Fruit fly (Drosophila melanogaster) whole organism, embryonic: ENCODE measurements around the gene ball.

Experiments used
- Ada2b ChIP-seq: fragments of 200-800 bp; sonication (Bioruptor generic); IDR thresholded peaks from 2 replicates; pipeline ENCODE4 v1.3.6; 2022; ENCODE audit warnings: missing biosample characterization, missing genetic modification characterization
- B-H1 ChIP-seq: fragments of 200-800 bp; sonication (Bioruptor generic); IDR thresholded peaks from 3 replicates; pipeline ENCODE4 v1.3.6; 2022; ENCODE audit warnings: missing biosample characterization, missing genetic modification characterization
- CG1233 ChIP-seq: fragments of 200-800 bp; sonication (Bioruptor generic); optimal IDR thresholded peaks from 4 replicates; lab custom pipeline; 2018; ENCODE audit warnings: missing biosample characterization, mild to moderate bottlenecking, missing genetic modification characterization
- CG12942 ChIP-seq: fragments of 200-800 bp; sonication (Bioruptor generic); optimal IDR thresholded peaks from 3 replicates; lab custom pipeline; 2016; ENCODE audit warnings: missing biosample characterization, missing genetic modification characterization
- CG13424 ChIP-seq: fragments of 200-800 bp; sonication (Bioruptor generic); optimal IDR thresholded peaks from 2 replicates; lab custom pipeline; 2019; ENCODE audit warnings: missing biosample characterization, mild to moderate bottlenecking, missing genetic modification characterization, moderate library complexity
- CG13775 ChIP-seq: fragments of 200-800 bp; sonication (Bioruptor generic); optimal IDR thresholded peaks from 3 replicates; lab custom pipeline; 2017; ENCODE audit warnings: missing biosample characterization, mild to moderate bottlenecking, missing genetic modification characterization
- CG15269 ChIP-seq: fragments of 200-800 bp; sonication (Bioruptor generic); optimal IDR thresholded peaks from 2 replicates; lab custom pipeline; 2018; ENCODE audit warnings: missing biosample characterization, mild to moderate bottlenecking, missing genetic modification characterization, moderate library complexity
- CG15514 ChIP-seq: fragments of 200-800 bp; sonication (Bioruptor generic); optimal IDR thresholded peaks from 3 replicates; lab custom pipeline; 2017; ENCODE audit warnings: missing biosample characterization, missing genetic modification characterization, mild to moderate bottlenecking, moderate library complexity, missing genetic modification reagents
- CG17385 ChIP-seq: fragments of 200-800 bp; sonication (Bioruptor generic); optimal IDR thresholded peaks from 3 replicates; lab custom pipeline; 2018; ENCODE audit warnings: missing biosample characterization, mild to moderate bottlenecking, missing genetic modification characterization
- CG2712 ChIP-seq: fragments of 200-800 bp; optimal IDR thresholded peaks from 3 replicates; lab custom pipeline; 2019; ENCODE audit warnings: missing biosample characterization, mild to moderate bottlenecking, missing genetic modification characterization, moderate library complexity
- CG31365 ChIP-seq: fragments of 200-800 bp; sonication (Bioruptor generic); optimal IDR thresholded peaks from 2 replicates; lab custom pipeline; 2018; ENCODE audit warnings: missing biosample characterization, mild to moderate bottlenecking, missing genetic modification characterization
- CG34376 ChIP-seq: fragments of 200-800 bp; sonication (Bioruptor generic); optimal IDR thresholded peaks from 2 replicates; lab custom pipeline; 2018; ENCODE audit warnings: missing biosample characterization, mild to moderate bottlenecking, missing genetic modification characterization
- CG3838 ChIP-seq: fragments of 200-800 bp; sonication (Bioruptor generic); optimal IDR thresholded peaks from 3 replicates; lab custom pipeline; 2016; ENCODE audit warnings: missing biosample characterization, missing genetic modification characterization
- CG43689 ChIP-seq: fragments of 200-800 bp; sonication (Bioruptor generic); IDR thresholded peaks from 2 replicates; pipeline ENCODE4 v1.3.6; 2022; ENCODE audit warnings: missing biosample characterization, missing genetic modification characterization
- CG7839 ChIP-seq: fragments of 200-800 bp; sonication (Bioruptor generic); optimal IDR thresholded peaks from 3 replicates; lab custom pipeline; 2018; ENCODE audit warnings: missing biosample characterization, mild to moderate bottlenecking, missing genetic modification characterization, moderate library complexity
- CG8359 ChIP-seq: fragments of 200-800 bp; sonication (Bioruptor generic); optimal IDR thresholded peaks from 2 replicates; lab custom pipeline; 2017; ENCODE audit warnings: missing biosample characterization, mild to moderate bottlenecking, missing genetic modification characterization, borderline replicate concordance
- Dbx ChIP-seq: fragments of 200-800 bp; sonication (Bioruptor generic); IDR thresholded peaks from 3 replicates; pipeline ENCODE4 v1.3.6; 2022; ENCODE audit warnings: missing biosample characterization, missing genetic modification characterization
- Deaf1 ChIP-seq: fragments of 200-800 bp; optimal IDR thresholded peaks from 3 replicates; lab custom pipeline; 2019; ENCODE audit warnings: missing biosample characterization, mild to moderate bottlenecking, missing genetic modification characterization, moderate library complexity
- Doc2 ChIP-seq: fragments of 200-800 bp; sonication (Bioruptor generic); IDR thresholded peaks from 2 replicates; pipeline ENCODE4 v1.3.6; 2022; ENCODE audit warnings: missing biosample characterization, missing genetic modification characterization
- Dp ChIP-seq: fragments of 200-800 bp; sonication (Bioruptor generic); optimal IDR thresholded peaks from 2 replicates; lab custom pipeline; 2018; ENCODE audit warnings: missing biosample characterization, mild to moderate bottlenecking, missing genetic modification characterization, moderate library complexity
- Ets65A ChIP-seq: fragments of 200-800 bp; sonication (Bioruptor generic); peaks from one replicate; lab custom pipeline; 2016; ENCODE audit warnings: missing biosample characterization, missing genetic modification characterization
- Kr ChIP-seq: fragments of 200-800 bp; sonication (Bioruptor generic); optimal IDR thresholded peaks from 2 replicates; lab custom pipeline; 2017; ENCODE audit warnings: missing biosample characterization, mild to moderate bottlenecking, missing genetic modification characterization
- Lhr ChIP-seq: fragments of 200-800 bp; sonication (Bioruptor generic); optimal IDR thresholded peaks from 3 replicates; lab custom pipeline; 2017; ENCODE audit warnings: mild to moderate bottlenecking, missing biosample characterization, missing genetic modification reagents, missing genetic modification characterization
- Meics ChIP-seq: fragments of 200-800 bp; sonication (Bioruptor generic); optimal IDR thresholded peaks from 2 replicates; lab custom pipeline; 2017; ENCODE audit warnings: missing biosample characterization, mild to moderate bottlenecking, missing genetic modification characterization
- Neu2 ChIP-seq: fragments of 200-800 bp; sonication (Bioruptor generic); optimal IDR thresholded peaks from 3 replicates; lab custom pipeline; 2016; ENCODE audit warnings: missing biosample characterization, missing genetic modification characterization, borderline replicate concordance
- NfI ChIP-seq: fragments of 200-800 bp; sonication (Bioruptor generic); optimal IDR thresholded peaks from 3 replicates; lab custom pipeline; 2018; ENCODE audit warnings: missing biosample characterization, mild to moderate bottlenecking, missing genetic modification characterization, moderate library complexity
- Ptx1 ChIP-seq: fragments of 200-800 bp; sonication (Bioruptor generic); IDR thresholded peaks from 2 replicates; pipeline ENCODE4 v1.3.6; 2022; ENCODE audit warnings: missing biosample characterization, missing genetic modification characterization
- Ravus ChIP-seq: fragments of 200-800 bp; sonication (Bioruptor generic); IDR thresholded peaks from 2 replicates; pipeline ENCODE4 v1.3.6; 2022; ENCODE audit warnings: missing biosample characterization, missing genetic modification characterization
- Rx ChIP-seq: fragments of 200-800 bp; sonication (Bioruptor generic); IDR thresholded peaks from 2 replicates; pipeline ENCODE4 v1.3.6; 2022; ENCODE audit warnings: missing biosample characterization, missing genetic modification characterization
- Spps ChIP-seq: fragments of 200-800 bp; sonication (Bioruptor generic); optimal IDR thresholded peaks from 2 replicates; lab custom pipeline; 2018; ENCODE audit warnings: missing biosample characterization, mild to moderate bottlenecking, missing genetic modification characterization
- Ssrp ChIP-seq: fragments of 200-800 bp; sonication (Bioruptor generic); optimal IDR thresholded peaks from 2 replicates; lab custom pipeline; 2018; ENCODE audit warnings: missing biosample characterization, mild to moderate bottlenecking, missing genetic modification characterization, moderate library complexity
- ab ChIP-seq: fragments of 200-800 bp; sonication (Bioruptor generic); optimal IDR thresholded peaks from 2 replicates; lab custom pipeline; 2016; ENCODE audit warnings: missing biosample characterization, missing genetic modification characterization
- da ChIP-seq: fragments of 200-800 bp; sonication (Bioruptor generic); optimal IDR thresholded peaks from 2 replicates; lab custom pipeline; 2016; ENCODE audit warnings: missing biosample characterization, missing genetic modification characterization
- dati ChIP-seq: fragments of 200-800 bp; sonication (Bioruptor generic); IDR thresholded peaks from 2 replicates; pipeline ENCODE4 v1.3.6; 2022; ENCODE audit warnings: missing biosample characterization, missing genetic modification characterization
- dm ChIP-seq: fragments of 200-800 bp; sonication (Bioruptor generic); optimal IDR thresholded peaks from 3 replicates; lab custom pipeline; 2016; ENCODE audit warnings: missing biosample characterization, missing genetic modification characterization
- eyg ChIP-seq: fragments of 200-800 bp; sonication (Bioruptor generic); optimal IDR thresholded peaks from 3 replicates; lab custom pipeline; 2016; ENCODE audit warnings: missing biosample characterization, missing genetic modification characterization
- fd3F ChIP-seq: fragments of 200-800 bp; sonication (Bioruptor generic); optimal IDR thresholded peaks from 2 replicates; lab custom pipeline; 2018; ENCODE audit warnings: missing biosample characterization, mild to moderate bottlenecking, missing genetic modification characterization, moderate library complexity
- fd64A ChIP-seq: fragments of 200-800 bp; sonication (Bioruptor generic); optimal IDR thresholded peaks from 3 replicates; lab custom pipeline; 2018; ENCODE audit warnings: missing biosample characterization, mild to moderate bottlenecking, missing genetic modification characterization
- fu2 ChIP-seq: fragments of 200-800 bp; sonication (Bioruptor generic); optimal IDR thresholded peaks from 2 replicates; lab custom pipeline; 2016; ENCODE audit warnings: missing biosample characterization, missing genetic modification characterization
- gfzf ChIP-seq: fragments of 200-800 bp; sonication (Bioruptor generic); optimal IDR thresholded peaks from 2 replicates; lab custom pipeline; 2016; ENCODE audit warnings: missing biosample characterization, mild to moderate bottlenecking, missing genetic modification characterization, moderate library complexity
- ind ChIP-seq: fragments of 200-800 bp; sonication (Bioruptor generic); optimal IDR thresholded peaks from 3 replicates; lab custom pipeline; 2016; ENCODE audit warnings: missing biosample characterization, missing genetic modification characterization
- maf-S ChIP-seq: fragments of 200-800 bp; sonication (Bioruptor generic); optimal IDR thresholded peaks from 2 replicates; lab custom pipeline; 2016; ENCODE audit warnings: missing biosample characterization, missing genetic modification characterization
- odd ChIP-seq: fragments of 200-800 bp; sonication (Bioruptor generic); optimal IDR thresholded peaks from 2 replicates; lab custom pipeline; 2017; ENCODE audit warnings: missing biosample characterization, mild to moderate bottlenecking, missing genetic modification characterization
- peb ChIP-seq: fragments of 200-800 bp; sonication (Bioruptor generic); IDR thresholded peaks from 2 replicates; pipeline ENCODE4 v1.3.6; 2022; ENCODE audit warnings: missing biosample characterization, missing genetic modification characterization
- pnt ChIP-seq: fragments of 200-800 bp; sonication (Bioruptor generic); optimal IDR thresholded peaks from 3 replicates; lab custom pipeline; 2016; ENCODE audit warnings: missing biosample characterization, missing genetic modification characterization
- pros ChIP-seq: fragments of 200-800 bp; sonication (Bioruptor generic); optimal IDR thresholded peaks from 3 replicates; lab custom pipeline; 2019; ENCODE audit warnings: missing biosample characterization, mild to moderate bottlenecking, missing genetic modification characterization, moderate library complexity
- trh ChIP-seq: fragments of 200-800 bp; sonication (Bioruptor generic); optimal IDR thresholded peaks from 2 replicates; lab custom pipeline; 2016; ENCODE audit warnings: missing biosample characterization, missing genetic modification characterization

The ball gene

dm6 chr3R:26859228-26859627 lies 7.4 kb downstream of the ball start (continued):
- TF ChIP-seq Dbx (GFP tag; lab: Robert Waterston, UW) (peak; percentile 14; the same call in 1 of the 3 replicates), Ptx1 (GFP tag; lab: Robert Waterston, UW) (peak; percentile 53), Ets65A (GFP tag; lab: Kevin White, UChicago) (peak; percentile 87), Lhr (GFP tag; lab: Kevin White, UChicago) (no peak), CG2712 (tag; lab: Kevin White, UChicago) (peak; percentile 77), CG43689 (GFP tag; lab: Robert Waterston, UW) (no peak), Ravus (GFP tag; lab: Robert Waterston, UW) (peak; percentile 6; the same call in 1 of the 2 replicates), peb (GFP tag; lab: Robert Waterston, UW) (peak; percentile 28; the same call in 1 of the 2 replicates), da (no peak), CG34376 (GFP tag; lab: Kevin White, UChicago) (no peak), CG31365 (tag; lab: Kevin White, UChicago) (no peak), dati (no peak), Ssrp (tag; lab: Kevin White, UChicago) (no peak), CG15269 (peak; percentile 23), pnt (GFP tag; lab: Kevin White, UChicago) (peak; percentile 31), dm (GFP tag; lab: Kevin White, UChicago) (no peak), Dp (GFP tag; lab: Kevin White, UChicago) (no peak), NfI (GFP tag; lab: Kevin White, UChicago) (peak; percentile 3), Kr (GFP tag; lab: Kevin White, UChicago) (no peak), Ada2b (peak; percentile 47; the same call in 1 of the 2 replicates), gfzf (GFP tag; lab: Kevin White, UChicago) (no peak), Deaf1 (tag; lab: Kevin White, UChicago) (peak; percentile 21), CG13775 (GFP tag; lab: Kevin White, UChicago) (no peak), fd3F (GFP tag; lab: Kevin White, UChicago) (no peak), CG13424 (tag; lab: Kevin White, UChicago) (peak; percentile 18), Spps (no peak), Rx (peak; percentile 53; the same call in 1 of the 2 replicates), ab (GFP tag; lab: Kevin White, UChicago) (no peak), fu2 (GFP tag; lab: Kevin White, UChicago) (no peak), CG7839 (tag; lab: Kevin White, UChicago) (peak; percentile 52), CG3838 (GFP tag; lab: Kevin White, UChicago) (no peak), fd64A (no peak), ind (peak; percentile 13), Meics (peak; percentile 42), CG12942 (GFP tag; lab: Kevin White, UChicago) (no peak), Doc2 (no peak), CG1233 (GFP tag; lab: Kevin White, UChicago) (no peak), CG8359 (no peak), Neu2 (no peak), trh (no peak), CG17385 (peak; percentile 11), B-H1 (0 out of 3 replicates have a peak, but pooled peaks have one; percentile 30), pros (GFP tag; lab: Kevin White, UChicago) (no peak), odd (GFP tag; lab: Kevin White, UChicago) (no peak), CG15514 (GFP tag; lab: Kevin White, UChicago) (peak; percentile 44), eyg (GFP tag; lab: Kevin White, UChicago) (no peak), maf-S (GFP tag; lab: Kevin White, UChicago) (no peak)
- TF ChIP-seq, all 482 proteins: peak for 167
